Fruit fly (Drosophila melanogaster): ENCODE measurements around the gene CG6012.

dm6 chr2L:16817421-16818101 lies 43.7 kb downstream of the CG6012 start:
- TF ChIP-seq pan (optimal IDR thresholded peaks at IDR 0.05) (no peak), dl (GFP tag; optimal IDR thresholded peaks at IDR 0.05; ENCODE audit: insufficient read depth in 1 of 2, partially characterized antibody in 2 of 2) (no peak), CG9705 (GFP tag; optimal IDR thresholded peaks at IDR 0.05) (no peak), fru (GFP tag; optimal IDR thresholded peaks at IDR 0.05) (peak; percentile 55), CrebA (GFP tag; optimal IDR thresholded peaks at IDR 0.05; ENCODE audit: borderline replicate concordance) (no peak), OdsH (GFP tag; optimal IDR thresholded peaks at IDR 0.05) (peak; percentile 33), GATAd (GFP tag; optimal IDR thresholded peaks at IDR 0.05) (no peak), br (GFP tag; optimal IDR thresholded peaks at IDR 0.05) (no peak)
